Fruit fly (Drosophila melanogaster) whole organism, embryonic: ENCODE measurements around the gene wls.
A peak's percentile ranks its signal among the peaks of the same experiment; 100 is the strongest.

Experiments
- B-H2 ChIP-seq: fragments of 200-800 bp; sonication (Bioruptor generic); optimal IDR thresholded peaks from 2 replicates; lab custom pipeline; 2018; ENCODE audit warnings: missing biosample characterization, mild to moderate bottlenecking, missing genetic modification characterization
- CG10267 ChIP-seq: fragments of 200-800 bp; sonication (Bioruptor generic); optimal IDR thresholded peaks from 2 replicates; lab custom pipeline; 2018; ENCODE audit warnings: missing biosample characterization, mild to moderate bottlenecking, missing genetic modification characterization, moderate library complexity
- CG10543 ChIP-seq: fragments of 200-800 bp; sonication (Bioruptor generic); optimal IDR thresholded peaks from 3 replicates; lab custom pipeline; 2017; ENCODE audit warnings: missing biosample characterization, mild to moderate bottlenecking, missing genetic modification characterization, moderate library complexity
- CG11247 ChIP-seq: fragments of 200-800 bp; sonication (Bioruptor generic); IDR thresholded peaks from 2 replicates; pipeline ENCODE4 v1.3.6; 2022; ENCODE audit warnings: missing biosample characterization, missing genetic modification characterization
- CG11456 ChIP-seq: fragments of 200-800 bp; sonication (Bioruptor generic); IDR thresholded peaks from 3 replicates; pipeline ENCODE4 v1.3.6; 2022; ENCODE audit warnings: missing biosample characterization, missing genetic modification characterization
- CG12942 ChIP-seq: fragments of 200-800 bp; sonication (Bioruptor generic); optimal IDR thresholded peaks from 3 replicates; lab custom pipeline; 2016; ENCODE audit warnings: missing biosample characterization, missing genetic modification characterization
- CG1647 ChIP-seq: fragments of 200-800 bp; sonication (Bioruptor generic); optimal IDR thresholded peaks from 3 replicates; lab custom pipeline; 2016; ENCODE audit warnings: missing biosample characterization, missing genetic modification characterization
- CG17568 ChIP-seq: fragments of 200-800 bp; sonication (Bioruptor generic); optimal IDR thresholded peaks from 2 replicates; lab custom pipeline; 2018; ENCODE audit warnings: missing biosample characterization, mild to moderate bottlenecking, missing genetic modification characterization, moderate library complexity
- CG4730 ChIP-seq: fragments of 200-800 bp; sonication (Bioruptor generic); IDR thresholded peaks from 2 replicates; pipeline ENCODE4 v1.3.6; 2022; ENCODE audit warnings: missing biosample characterization, missing genetic modification characterization
- CG4820 ChIP-seq: fragments of 200-800 bp; sonication (Bioruptor generic); optimal IDR thresholded peaks from 3 replicates; lab custom pipeline; 2016; ENCODE audit warnings: missing biosample characterization, missing genetic modification characterization
- CG5180 ChIP-seq: fragments of 200-800 bp; sonication (Bioruptor generic); optimal IDR thresholded peaks from 3 replicates; lab custom pipeline; 2017; ENCODE audit warnings: missing biosample characterization, missing genetic modification characterization, mild to moderate bottlenecking, moderate library complexity, missing genetic modification reagents
- CG7556 ChIP-seq: fragments of 200-800 bp; sonication (Bioruptor generic); optimal IDR thresholded peaks from 2 replicates; lab custom pipeline; 2017; ENCODE audit warnings: missing biosample characterization, mild to moderate bottlenecking, missing genetic modification characterization
- CG7963 ChIP-seq: fragments of 200-800 bp; sonication (Bioruptor generic); IDR thresholded peaks from 3 replicates; pipeline ENCODE4 v1.3.6; 2022; ENCODE audit warnings: missing biosample characterization, missing genetic modification characterization; ENCODE audit not compliant: partially characterized antibody
- CG8765 ChIP-seq: fragments of 200-800 bp; sonication (Bioruptor generic); IDR thresholded peaks from 2 replicates; pipeline ENCODE4 v1.3.6; 2022; ENCODE audit warnings: missing biosample characterization, missing genetic modification characterization
- CG9437 ChIP-seq: fragments of 200-800 bp; sonication (Bioruptor generic); optimal IDR thresholded peaks from 2 replicates; lab custom pipeline; 2018; ENCODE audit warnings: missing biosample characterization, mild to moderate bottlenecking, missing genetic modification characterization
- Dad ChIP-seq: fragments of 200-800 bp; sonication (Bioruptor generic); optimal IDR thresholded peaks from 3 replicates; lab custom pipeline; 2016; ENCODE audit warnings: missing biosample characterization, missing genetic modification characterization
- Dfd ChIP-seq, 2 experiments: fragments of >200 bp; optimal IDR thresholded peaks; 2 replicates each; lab custom pipeline; 2017; ENCODE audit warnings: missing biosample characterization in 2 of 2, missing genetic modification characterization in 2 of 2
- Ets65A ChIP-seq: fragments of 200-800 bp; sonication (Bioruptor generic); peaks from one replicate; lab custom pipeline; 2016; ENCODE audit warnings: missing biosample characterization, missing genetic modification characterization
- Ets97D ChIP-seq: fragments of 200-800 bp; sonication (Bioruptor generic); optimal IDR thresholded peaks from 3 replicates; lab custom pipeline; 2016; ENCODE audit warnings: missing biosample characterization, missing genetic modification characterization
- Hey ChIP-seq: fragments of 200-800 bp; sonication (Bioruptor generic); optimal IDR thresholded peaks from 3 replicates; lab custom pipeline; 2018; ENCODE audit warnings: missing biosample characterization, mild to moderate bottlenecking, missing genetic modification characterization
- Hr39 ChIP-seq: fragments of >200 bp; optimal IDR thresholded peaks from 2 replicates; lab custom pipeline; 2017
- Kr ChIP-seq: fragments of 200-800 bp; sonication (Bioruptor generic); optimal IDR thresholded peaks from 2 replicates; lab custom pipeline; 2017; ENCODE audit warnings: missing biosample characterization, mild to moderate bottlenecking, missing genetic modification characterization
- Ravus ChIP-seq: fragments of 200-800 bp; sonication (Bioruptor generic); IDR thresholded peaks from 2 replicates; pipeline ENCODE4 v1.3.6; 2022; ENCODE audit warnings: missing biosample characterization, missing genetic modification characterization
- Usf ChIP-seq: fragments of 200-800 bp; sonication (Bioruptor generic); optimal IDR thresholded peaks from 2 replicates; lab custom pipeline; 2017; ENCODE audit warnings: missing genotype, missing biosample characterization, missing genetic modification characterization
- Vsx1 ChIP-seq: fragments of 200-800 bp; sonication (Bioruptor generic); optimal IDR thresholded peaks from 2 replicates; lab custom pipeline; 2017; ENCODE audit warnings: missing biosample characterization, mild to moderate bottlenecking, missing genetic modification characterization, missing genetic modification reagents
- ab ChIP-seq: fragments of 200-800 bp; sonication (Bioruptor generic); optimal IDR thresholded peaks from 2 replicates; lab custom pipeline; 2016; ENCODE audit warnings: missing biosample characterization, missing genetic modification characterization
- aop ChIP-seq: fragments of 200-800 bp; sonication (Bioruptor generic); IDR thresholded peaks from 2 replicates; pipeline ENCODE4 v1.3.6; 2022; ENCODE audit warnings: missing biosample characterization, missing genetic modification characterization
- ase ChIP-seq: fragments of 200-800 bp; sonication (Bioruptor generic); IDR thresholded peaks from 3 replicates; pipeline ENCODE4 v1.3.6; 2022; ENCODE audit warnings: missing biosample characterization, missing genetic modification characterization
- ato ChIP-seq: fragments of 200-800 bp; sonication (Bioruptor generic); IDR thresholded peaks from 2 replicates; pipeline ENCODE4 v1.3.6; 2022; ENCODE audit warnings: missing biosample characterization, missing genetic modification characterization; ENCODE audit not compliant: partially characterized antibody
- bigmax ChIP-seq: fragments of 200-800 bp; sonication (Bioruptor generic); optimal IDR thresholded peaks from 2 replicates; lab custom pipeline; 2018; ENCODE audit warnings: missing biosample characterization, mild to moderate bottlenecking, missing genetic modification characterization
- br ChIP-seq: fragments of >200 bp; optimal IDR thresholded peaks from 2 replicates; lab custom pipeline; 2017
- chm ChIP-seq: fragments of 200-800 bp; sonication (Bioruptor generic); IDR thresholded peaks from 2 replicates; pipeline ENCODE4 v1.3.6; 2022; ENCODE audit warnings: missing biosample characterization, missing genetic modification characterization
- ci ChIP-seq: fragments of 200-800 bp; sonication (Bioruptor generic); IDR thresholded peaks from 3 replicates; pipeline ENCODE4 v1.3.6; 2022; ENCODE audit warnings: missing biosample characterization, missing genetic modification characterization
- crc ChIP-seq: fragments of 200-800 bp; sonication (Bioruptor generic); optimal IDR thresholded peaks from 2 replicates; lab custom pipeline; 2016; ENCODE audit warnings: missing biosample characterization, missing genetic modification characterization
- ems ChIP-seq: fragments of 200-800 bp; sonication (Bioruptor generic); optimal IDR thresholded peaks from 3 replicates; lab custom pipeline; 2016; ENCODE audit warnings: missing biosample characterization, missing genetic modification characterization
- gce ChIP-seq: fragments of 200-800 bp; sonication (Bioruptor generic); IDR thresholded peaks from 3 replicates; pipeline ENCODE4 v1.3.6; 2022; ENCODE audit warnings: missing biosample characterization, missing genetic modification characterization
- jigr1 ChIP-seq: fragments of 200-800 bp; sonication (Bioruptor generic); IDR thresholded peaks from 3 replicates; pipeline ENCODE4 v1.3.6; 2022; ENCODE audit warnings: missing biosample characterization, missing genetic modification characterization
- kah ChIP-seq: fragments of 200-800 bp; sonication (Bioruptor generic); optimal IDR thresholded peaks from 2 replicates; lab custom pipeline; 2018; ENCODE audit warnings: missing biosample characterization, mild to moderate bottlenecking, missing genetic modification characterization
- ken ChIP-seq: fragments of 200-800 bp; sonication (Bioruptor generic); IDR thresholded peaks from 3 replicates; pipeline ENCODE4 v1.3.6; 2022; ENCODE audit warnings: missing biosample characterization, missing genetic modification characterization
- knrl ChIP-seq: fragments of 200-800 bp; sonication (Bioruptor generic); IDR thresholded peaks from 3 replicates; pipeline ENCODE4 v1.3.6; 2022; ENCODE audit warnings: missing biosample characterization, missing genetic modification characterization; ENCODE audit not compliant: partially characterized antibody
- maf-S ChIP-seq: fragments of 200-800 bp; sonication (Bioruptor generic); optimal IDR thresholded peaks from 2 replicates; lab custom pipeline; 2016; ENCODE audit warnings: missing biosample characterization, missing genetic modification characterization
- nom ChIP-seq: fragments of 200-800 bp; sonication (Bioruptor generic); optimal IDR thresholded peaks from 2 replicates; lab custom pipeline; 2017; ENCODE audit warnings: missing biosample characterization, missing genetic modification characterization, mild to moderate bottlenecking, moderate library complexity, missing genetic modification reagents
- oc ChIP-seq: fragments of 200-800 bp; sonication (Bioruptor generic); optimal IDR thresholded peaks from 2 replicates; lab custom pipeline; 2018; ENCODE audit warnings: missing biosample characterization, mild to moderate bottlenecking, missing genetic modification characterization, moderate library complexity
- phol ChIP-seq: fragments of 200-800 bp; sonication (Bioruptor generic); optimal IDR thresholded peaks from 3 replicates; lab custom pipeline; 2018; ENCODE audit warnings: missing biosample characterization, mild to moderate bottlenecking, missing genetic modification characterization, moderate library complexity
- pnt ChIP-seq: fragments of 200-800 bp; sonication (Bioruptor generic); optimal IDR thresholded peaks from 3 replicates; lab custom pipeline; 2016; ENCODE audit warnings: missing biosample characterization, missing genetic modification characterization
- rib ChIP-seq: fragments of 200-800 bp; sonication (Bioruptor generic); IDR thresholded peaks from 2 replicates; pipeline ENCODE4 v1.3.6; 2022; ENCODE audit warnings: missing biosample characterization, missing genetic modification characterization
- ro ChIP-seq: fragments of 200-800 bp; sonication (Bioruptor generic); IDR thresholded peaks from 2 replicates; pipeline ENCODE4 v1.3.6; 2022; ENCODE audit warnings: missing biosample characterization, missing genetic modification characterization
- schlank ChIP-seq: fragments of 200-800 bp; sonication (Bioruptor generic); optimal IDR thresholded peaks from 2 replicates; lab custom pipeline; 2018; ENCODE audit warnings: missing biosample characterization, mild to moderate bottlenecking, missing genetic modification characterization
- sisA ChIP-seq: fragments of 200-800 bp; sonication (Bioruptor generic); IDR thresholded peaks from 2 replicates; pipeline ENCODE4 v1.3.6; 2022; ENCODE audit warnings: missing biosample characterization, missing genetic modification characterization
- zen ChIP-seq: fragments of 200-800 bp; sonication (Bioruptor generic); optimal IDR thresholded peaks from 3 replicates; lab custom pipeline; 2018; ENCODE audit warnings: missing biosample characterization, mild to moderate bottlenecking, missing genetic modification characterization, moderate library complexity

wls gene

DNA sequence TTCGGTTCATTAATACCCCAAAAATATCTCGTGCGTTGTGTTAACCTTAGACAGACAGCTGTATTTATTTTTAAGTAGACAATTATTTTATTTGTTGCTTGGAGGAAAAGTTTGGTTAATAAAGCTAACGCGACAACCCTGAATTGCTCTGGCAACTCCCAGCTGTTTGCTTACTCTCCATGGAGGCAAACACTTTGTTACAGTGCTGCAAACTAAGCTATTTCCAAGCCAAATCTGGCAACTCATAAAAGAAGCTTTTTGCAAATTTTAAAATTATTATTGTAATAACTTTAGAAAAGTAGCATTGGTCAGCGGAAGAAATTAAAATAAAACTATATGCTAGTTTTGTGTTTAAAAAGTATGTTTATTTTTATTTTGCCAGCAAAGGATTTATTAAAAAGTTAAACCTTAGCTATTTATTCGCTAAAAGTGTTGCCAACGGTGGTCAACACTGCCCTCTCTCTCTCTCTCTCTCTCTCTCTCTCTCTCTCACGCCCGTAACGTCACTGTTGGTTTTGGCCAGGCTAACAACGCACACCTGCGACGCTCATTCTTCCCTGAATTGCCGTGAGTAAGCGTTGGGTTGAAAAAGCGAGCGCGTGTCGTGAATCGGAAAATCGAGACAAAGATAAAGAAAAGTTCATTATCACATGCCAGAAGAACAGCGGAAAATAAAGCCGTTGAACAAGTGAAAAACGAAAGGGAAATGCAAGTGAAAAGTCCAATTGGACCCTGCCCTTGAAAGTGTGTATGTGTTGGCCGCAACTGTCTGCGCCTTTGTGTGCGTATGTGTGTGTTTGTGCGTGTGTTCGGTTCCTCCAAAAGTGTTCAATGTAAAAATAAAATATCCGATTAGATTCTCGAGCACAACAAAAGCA, 46.1 kb upstream of the wls start (continued):
- TF ChIP-seq zen, result peak; percentile 62
- peak; percentile 62 for TF ChIP-seq Ets97D (GFP tag; lab: Kevin White, UChicago)
- TF ChIP-seq br, result no peak
- peak; percentile 96 for TF ChIP-seq rib (GFP tag; lab: Robert Waterston, UW)
- peak; percentile 70 for TF ChIP-seq Dad (GFP tag; lab: Kevin White, UChicago)
- TF ChIP-seq CG8765 (GFP tag; lab: Robert Waterston, UW), result peak; percentile 81
- no peak for TF ChIP-seq aop
- TF ChIP-seq Hr39, result no peak
- TF ChIP-seq CG1647 (GFP tag; lab: Kevin White, UChicago), result peak; percentile 90
- TF ChIP-seq kah (GFP tag; lab: Kevin White, UChicago), result no peak
- peak; percentile 92 for TF ChIP-seq ems (GFP tag; lab: Kevin White, UChicago)
- TF ChIP-seq CG10267 (tag; lab: Kevin White, UChicago), result peak; percentile 70
- TF ChIP-seq ab, result peak; percentile 58
- TF ChIP-seq ro (GFP tag; lab: Robert Waterston, UW), result peak; percentile 82
- peak; percentile 67 for TF ChIP-seq CG10543 (GFP tag; lab: Kevin White, UChicago)
- TF ChIP-seq CG7556 (GFP tag; lab: Kevin White, UChicago), result peak; percentile 90
- peak; percentile 82 for TF ChIP-seq pnt
- peak; percentile 86 for TF ChIP-seq schlank (tag; lab: Kevin White, UChicago)
- peak; percentile 93 for TF ChIP-seq gce (GFP tag; lab: Robert Waterston, UW)
- peak; percentile 96 for TF ChIP-seq chm (GFP tag; lab: Robert Waterston, UW)
- TF ChIP-seq ci (GFP tag; lab: Robert Waterston, UW), result peak; percentile 93
- TF ChIP-seq oc (tag; lab: Kevin White, UChicago), result peak; percentile 53
- peak; percentile 93 for TF ChIP-seq CG11247 (GFP tag; lab: Robert Waterston, UW)
- no peak for TF ChIP-seq knrl (GFP tag; lab: Robert Waterston, UW)
- peak; percentile 71 for TF ChIP-seq Usf (GFP tag; lab: Kevin White, UChicago)
- peak; percentile 90 for TF ChIP-seq ase (GFP tag; lab: Robert Waterston, UW)
- peak; percentile 77 for TF ChIP-seq crc (GFP tag; lab: Kevin White, UChicago)
- peak; percentile 88 for TF ChIP-seq sisA
- peak; percentile 76 for TF ChIP-seq CG17568
- TF ChIP-seq B-H2 (GFP tag; lab: Kevin White, UChicago), result peak; percentile 56
- TF ChIP-seq ken (GFP tag; lab: Robert Waterston, UW), result peak; percentile 85
- peak; percentile 74 for TF ChIP-seq CG5180 (GFP tag; lab: Kevin White, UChicago)
- peak; percentile 64 for TF ChIP-seq Vsx1 (GFP tag; lab: Kevin White, UChicago)
- no peak for TF ChIP-seq Kr (GFP tag; lab: Kevin White, UChicago)
- TF ChIP-seq Hey (tag; lab: Kevin White, UChicago), result peak; percentile 17
- peak; percentile 69 for TF ChIP-seq Ravus (GFP tag; lab: Robert Waterston, UW)
- TF ChIP-seq CG4820 (GFP tag; lab: Kevin White, UChicago), result peak; percentile 84
- peak; percentile 72 for TF ChIP-seq bigmax (GFP tag; lab: Kevin White, UChicago)
- peak; percentile 89 for TF ChIP-seq CG4730
- TF ChIP-seq CG7963 (GFP tag; lab: Robert Waterston, UW), result no peak
- no peak for TF ChIP-seq ato (GFP tag; lab: Robert Waterston, UW)
- peak; percentile 79 for TF ChIP-seq phol
- TF ChIP-seq Ets65A (GFP tag; lab: Kevin White, UChicago), result peak; percentile 97
- peak; percentile 83 for TF ChIP-seq maf-S (GFP tag; lab: Kevin White, UChicago)
- peak; percentile 96 for TF ChIP-seq CG11456 (GFP tag; lab: Robert Waterston, UW)
- TF ChIP-seq Dfd (GFP tag; optimal IDR thresholded peaks at IDR 0.05; lab: Kevin White, UChicago), result no peak
- peak; percentile 85 for TF ChIP-seq CG12942 (GFP tag; lab: Kevin White, UChicago)
- TF ChIP-seq CG9437 (GFP tag; lab: Kevin White, UChicago), result peak; percentile 71
- TF ChIP-seq nom (GFP tag; lab: Kevin White, UChicago), result peak; percentile 61
- TF ChIP-seq jigr1 (GFP tag; lab: Robert Waterston, UW), result peak; percentile 73; the same call in 2 of the 3 replicates
